Worm (Caenorhabditis elegans): ENCODE results near the gene csc-1.

The csc-1 gene

ce11 chrII:13547545-13547944 lies 49.2 kb upstream of the csc-1 start, which contains the start of gene ddl-2:
Gene ddl-2 (minus strand): TSS chrII:13547645.
- no peak for TF ChIP-seq ztf-3 (GFP tag; optimal IDR thresholded peaks at IDR 0.05)
- no peak for TF ChIP-seq F57C9.4 (tag; optimal IDR thresholded peaks at IDR 0.05)
- no peak for TF ChIP-seq ccch-3 (GFP tag; optimal IDR thresholded peaks at IDR 0.05)
- TF ChIP-seq tbx-9 (tag; optimal IDR thresholded peaks at IDR 0.05; ENCODE audit: borderline replicate concordance), result no peak
- no peak for TF ChIP-seq lsy-27 (tag; optimal IDR thresholded peaks at IDR 0.05; ENCODE audit: borderline replicate concordance, insufficient read depth)
- no peak for TF ChIP-seq akir-1 (GFP tag; optimal IDR thresholded peaks at IDR 0.05)
- no peak for TF ChIP-seq pbrm-1 (GFP tag; IDR thresholded peaks at IDR 0.05)
- TF ChIP-seq F55B11.4 (tag; optimal IDR thresholded peaks at IDR 0.05; ENCODE audit: borderline replicate concordance, insufficient read depth), result no peak
- TF ChIP-seq mes-4 (tag; optimal IDR thresholded peaks at IDR 0.05), result no peak

ce11 chrII:13560553-13560952 lies 36.2 kb upstream of the csc-1 start:
- TF ChIP-seq madf-8 (GFP tag; conservative IDR thresholded peaks at IDR 0.05) (no peak), F37B4.10 (GFP tag; IDR thresholded peaks at IDR 0.05) (0 out of 2 replicates have a peak, but pooled peaks have one; percentile 7), tbp1 (GFP tag; optimal IDR thresholded peaks at IDR 0.05) (no peak), egrh-3 (GFP tag; IDR thresholded peaks at IDR 0.05) (peak; percentile 42; the same call in 1 of the 2 replicates)

ce11 chrII:13567871-13568270 lies 28.9 kb upstream of the csc-1 start, which contains the start of gene Y48E1B.3:
Gene Y48E1B.3 (minus strand): TSS chrII:13567971.
- no peak for TF ChIP-seq nhr-120 (GFP tag; IDR thresholded peaks at IDR 0.05)
- no peak for TF ChIP-seq hlh-26 (GFP tag; conservative IDR thresholded peaks at IDR 0.05)
- TF ChIP-seq akir-1 (GFP tag; optimal IDR thresholded peaks at IDR 0.05), result no peak
- TF ChIP-seq madf-8 (GFP tag; conservative IDR thresholded peaks at IDR 0.05), result no peak
- TF ChIP-seq lin-35 (GFP tag; optimal IDR thresholded peaks at IDR 0.05), result no peak
- TF ChIP-seq F23B12.7 (tag; optimal IDR thresholded peaks at IDR 0.05; ENCODE audit: insufficient read depth), result no peak
- no peak for TF ChIP-seq F37B4.10 (GFP tag; IDR thresholded peaks at IDR 0.05)
- no peak for TF ChIP-seq nfyb-1 (GFP tag; IDR thresholded peaks at IDR 0.05)
- no peak for TF ChIP-seq D2030.7 (GFP tag; IDR thresholded peaks at IDR 0.05)

- TF ChIP-seq nfya-1 (tag; optimal IDR thresholded peaks at IDR 0.05; ENCODE audit: borderline replicate concordance, insufficient read depth) (no peak), efl-1 (GFP tag; optimal IDR thresholded peaks at IDR 0.05) (no peak), fkh-3 (tag; optimal IDR thresholded peaks at IDR 0.05) (no peak), C06A6.2 (GFP tag; conservative IDR thresholded peaks at IDR 0.05) (no peak), dpl-1 (GFP tag; optimal IDR thresholded peaks at IDR 0.05) (no peak), madf-6 (GFP tag; IDR thresholded peaks at IDR 0.05) (no peak), ceh-100 (GFP tag; IDR thresholded peaks at IDR 0.05) (no peak), ztf-6 (GFP tag; IDR thresholded peaks at IDR 0.05) (no peak), xnd-1 (tag; optimal IDR thresholded peaks at IDR 0.05) (no peak), cebp-1 (GFP tag; IDR thresholded peaks at IDR 0.05) (no peak), cebp-1 (tag; optimal IDR thresholded peaks at IDR 0.05) (no peak), let-526 (GFP tag; IDR thresholded peaks at IDR 0.05) (no peak), lin-40 (tag; optimal IDR thresholded peaks at IDR 0.05) (no peak), unc-62 (GFP tag; optimal IDR thresholded peaks at IDR 0.05) (no peak), C17E4.6 (GFP tag; IDR thresholded peaks at IDR 0.05) (no peak), tbx-9 (tag; optimal IDR thresholded peaks at IDR 0.05; ENCODE audit: borderline replicate concordance) (no peak), ekl-4 (GFP tag; IDR thresholded peaks at IDR 0.05) (no peak), madf-8 (GFP tag; conservative IDR thresholded peaks at IDR 0.05) (no peak), ztf-25 (GFP tag; IDR thresholded peaks at IDR 0.05) (no peak), dox-1 (GFP tag; IDR thresholded peaks at IDR 0.05) (no peak), Y95B8A.8 (GFP tag; IDR thresholded peaks at IDR 0.05) (no peak)
These were observed 22.4 kb upstream of the csc-1 start for ce11 chrII:13574395-13574794.
